Worm (Caenorhabditis elegans): ENCODE results near the gene aff-1.

ce11 chrII:6898017-6898779, 34.6 kb upstream of the aff-1 start, which contains the start of gene hrpl-1:
- TF ChIP-seq ceh-82 (tag; optimal IDR thresholded peaks at IDR 0.05) (no peak), ama-1 (optimal IDR thresholded peaks at IDR 0.05) (no peak), lsy-2 (tag; optimal IDR thresholded peaks at IDR 0.05) (peak in 1 of 2 experiments; percentile 19), ztf-11 (tag; optimal IDR thresholded peaks at IDR 0.05) (no peak), elt-1 (tag; optimal IDR thresholded peaks at IDR 0.05) (no peak), nhr-12 (tag; optimal IDR thresholded peaks at IDR 0.05) (no peak), snpc-4 (tag; optimal IDR thresholded peaks at IDR 0.05) (no peak), R02D3.7 (tag; optimal IDR thresholded peaks at IDR 0.05) (no peak), zag-1 (tag; optimal IDR thresholded peaks at IDR 0.05) (no peak), sma-9 (GFP tag; optimal IDR thresholded peaks at IDR 0.05) (peak; percentile 29), sma-9 (tag; optimal IDR thresholded peaks at IDR 0.05) (no peak), mdl-1 (tag; optimal IDR thresholded peaks at IDR 0.05) (no peak), ZK546.5 (tag; optimal IDR thresholded peaks at IDR 0.05) (no peak), nhr-11 (tag; optimal IDR thresholded peaks at IDR 0.05) (no peak), lin-39 (tag; optimal IDR thresholded peaks at IDR 0.05) (no peak)

Data from whole organism, L2 larva.